Fruit fly (Drosophila melanogaster) whole organism, prepupa: ENCODE measurements around the gene PGRP-SA.

Experiments
- Blimp-1 ChIP-seq: fragments of 200-800 bp; sonication (Bioruptor generic); optimal IDR thresholded peaks from 3 replicates; lab custom pipeline; 2017; ENCODE audit warnings: missing biosample characterization, missing genetic modification characterization, mild to moderate bottlenecking, moderate library complexity, missing genetic modification reagents
- CG10631 ChIP-seq: fragments of 200-800 bp; sonication (Bioruptor generic); optimal IDR thresholded peaks from 2 replicates; lab custom pipeline; 2016; ENCODE audit warnings: missing biosample characterization, missing genetic modification characterization
- CG11294 ChIP-seq: fragments of 200-800 bp; sonication (Bioruptor generic); IDR thresholded peaks from 2 replicates; pipeline ENCODE4 v1.3.6; 2022; ENCODE audit warnings: missing biosample characterization, missing genetic modification characterization
- CG11762 ChIP-seq: fragments of 200-800 bp; sonication (Bioruptor generic); optimal IDR thresholded peaks from 3 replicates; lab custom pipeline; 2016; ENCODE audit warnings: missing biosample characterization, missing genetic modification characterization; ENCODE audit not compliant: insufficient read depth
- CG11902 ChIP-seq: fragments of 200-800 bp; sonication (Bioruptor generic); optimal IDR thresholded peaks from 3 replicates; lab custom pipeline; 2016; ENCODE audit warnings: missing biosample characterization, missing genetic modification characterization
- CG1621 ChIP-seq: fragments of 200-800 bp; sonication (Bioruptor generic); optimal IDR thresholded peaks from 3 replicates; lab custom pipeline; 2018; ENCODE audit warnings: missing biosample characterization, mild to moderate bottlenecking, missing genetic modification characterization
- CG16779 ChIP-seq: fragments of 200-800 bp; sonication (Bioruptor generic); optimal IDR thresholded peaks from 3 replicates; lab custom pipeline; 2017; ENCODE audit warnings: missing biosample characterization, mild to moderate bottlenecking, missing genetic modification characterization
- CG31627 ChIP-seq: fragments of 200-800 bp; sonication (Bioruptor generic); optimal IDR thresholded peaks from 3 replicates; lab custom pipeline; 2016; ENCODE audit warnings: missing biosample characterization, missing genetic modification characterization
- CG32006 ChIP-seq: fragments of 200-800 bp; sonication (Bioruptor generic); optimal IDR thresholded peaks from 3 replicates; lab custom pipeline; 2017; ENCODE audit warnings: missing biosample characterization, mild to moderate bottlenecking, missing genetic modification characterization
- CG34406 ChIP-seq: fragments of 200-800 bp; sonication (Bioruptor generic); optimal IDR thresholded peaks from 3 replicates; lab custom pipeline; 2016; ENCODE audit warnings: missing biosample characterization, missing genetic modification characterization
- CG3919 ChIP-seq: fragments of 200-800 bp; sonication (Bioruptor generic); optimal IDR thresholded peaks from 3 replicates; lab custom pipeline; 2016; ENCODE audit warnings: missing biosample characterization, missing genetic modification characterization
- CG6276 ChIP-seq: fragments of 200-800 bp; sonication (Bioruptor generic); optimal IDR thresholded peaks from 2 replicates; lab custom pipeline; 2017; ENCODE audit warnings: missing biosample characterization, mild to moderate bottlenecking, missing genetic modification characterization
- CG6808 ChIP-seq: fragments of 200-800 bp; sonication (Bioruptor generic); optimal IDR thresholded peaks from 3 replicates; lab custom pipeline; 2017; ENCODE audit warnings: missing biosample characterization, missing genetic modification characterization, mild to moderate bottlenecking, moderate library complexity, missing genetic modification reagents
- CG7368 ChIP-seq: fragments of 200-800 bp; sonication (Bioruptor generic); optimal IDR thresholded peaks from 3 replicates; lab custom pipeline; 2016; ENCODE audit warnings: missing biosample characterization, missing genetic modification characterization
- CG8119 ChIP-seq: fragments of 200-800 bp; sonication (Bioruptor generic); IDR thresholded peaks from 3 replicates; pipeline ENCODE4 v1.3.6; 2022; ENCODE audit warnings: missing biosample characterization, missing genetic modification characterization
- CG8319 ChIP-seq: fragments of 200-800 bp; sonication (Bioruptor generic); optimal IDR thresholded peaks from 3 replicates; lab custom pipeline; 2016; ENCODE audit warnings: missing biosample characterization, missing genetic modification characterization
- CG8632 ChIP-seq: fragments of 200-800 bp; sonication (Bioruptor generic); optimal IDR thresholded peaks from 3 replicates; lab custom pipeline; 2016; ENCODE audit warnings: missing biosample characterization, missing genetic modification characterization
- CG9139 ChIP-seq: fragments of 200-800 bp; sonication (Bioruptor generic); optimal IDR thresholded peaks from 3 replicates; lab custom pipeline; 2017; ENCODE audit warnings: missing biosample characterization, mild to moderate bottlenecking, missing genetic modification characterization
- Eip75B ChIP-seq: fragments of 200-800 bp; sonication (Bioruptor generic); optimal IDR thresholded peaks from 3 replicates; lab custom pipeline; 2016; ENCODE audit warnings: missing biosample characterization, missing genetic modification characterization
- Eip78C ChIP-seq: fragments of 200-800 bp; sonication (Bioruptor generic); peaks from one replicate; lab custom pipeline; 2016; ENCODE audit warnings: missing biosample characterization, missing genetic modification characterization
- Eip93F ChIP-seq: fragments of 200-800 bp; sonication (Bioruptor generic); optimal IDR thresholded peaks from 2 replicates; lab custom pipeline; 2016; ENCODE audit warnings: missing biosample characterization, mild to moderate bottlenecking, missing genetic modification characterization
- Ets21C ChIP-seq: fragments of 200-800 bp; sonication (Bioruptor generic); optimal IDR thresholded peaks from 3 replicates; lab custom pipeline; 2016; ENCODE audit warnings: missing biosample characterization, missing genetic modification characterization
- Ets96B ChIP-seq: fragments of 200-800 bp; optimal IDR thresholded peaks from 2 replicates; lab custom pipeline; 2019; ENCODE audit warnings: missing biosample characterization, mild to moderate bottlenecking, missing genetic modification characterization, moderate library complexity
- Gug ChIP-seq: fragments of 200-800 bp; sonication (Bioruptor generic); IDR thresholded peaks from 2 replicates; pipeline ENCODE4 v1.3.6; 2022; ENCODE audit warnings: missing biosample characterization, missing genetic modification characterization
- Hr38 ChIP-seq: sonication (Bioruptor generic); optimal IDR thresholded peaks from 2 replicates; lab custom pipeline; 2016; ENCODE audit warnings: missing biosample characterization, missing genetic modification characterization
- Hr39 ChIP-seq: fragments of 200-800 bp; sonication (Bioruptor generic); optimal IDR thresholded peaks from 2 replicates; lab custom pipeline; 2016; ENCODE audit warnings: missing biosample characterization, missing genetic modification characterization
- Smox ChIP-seq: fragments of 200-800 bp; sonication (Bioruptor generic); optimal IDR thresholded peaks from 3 replicates; lab custom pipeline; 2016; ENCODE audit warnings: missing biosample characterization, missing genetic modification characterization
- Sox102F ChIP-seq: fragments of 200-800 bp; sonication (Bioruptor generic); optimal IDR thresholded peaks from 2 replicates; lab custom pipeline; 2016; ENCODE audit warnings: missing biosample characterization, mild to moderate bottlenecking, missing genetic modification characterization
- Sox14 ChIP-seq: fragments of 200-800 bp; sonication (Bioruptor generic); optimal IDR thresholded peaks from 3 replicates; lab custom pipeline; 2016; ENCODE audit warnings: missing biosample characterization, missing genetic modification characterization
- Sox15 ChIP-seq: fragments of 200-800 bp; sonication (Bioruptor generic); optimal IDR thresholded peaks from 3 replicates; lab custom pipeline; 2016; ENCODE audit warnings: missing biosample characterization, missing genetic modification characterization
- cyc ChIP-seq: fragments of 200-800 bp; sonication (Bioruptor generic); optimal IDR thresholded peaks from 3 replicates; lab custom pipeline; 2016; ENCODE audit warnings: missing biosample characterization, missing genetic modification characterization
- dac ChIP-seq: fragments of 200-800 bp; sonication (Bioruptor generic); optimal IDR thresholded peaks from 2 replicates; lab custom pipeline; 2017; ENCODE audit warnings: missing biosample characterization, mild to moderate bottlenecking, missing genetic modification characterization
- dsx ChIP-seq: fragments of 200-800 bp; optimal IDR thresholded peaks from 3 replicates; lab custom pipeline; 2019; ENCODE audit warnings: missing biosample characterization, mild to moderate bottlenecking, missing genetic modification characterization, moderate library complexity; ENCODE audit not compliant: poor library complexity, severe bottlenecking
- eg ChIP-seq: fragments of 200-800 bp; sonication (Bioruptor generic); IDR thresholded peaks from 3 replicates; pipeline ENCODE4 v1.3.6; 2022; ENCODE audit warnings: missing biosample characterization, missing genetic modification characterization
- esn ChIP-seq: fragments of 200-800 bp; sonication (Bioruptor generic); optimal IDR thresholded peaks from 2 replicates; lab custom pipeline; 2016; ENCODE audit warnings: missing biosample characterization, mild to moderate bottlenecking, missing genetic modification characterization, moderate library complexity
- fd85E ChIP-seq: fragments of 200-800 bp; sonication (Bioruptor generic); optimal IDR thresholded peaks from 3 replicates; lab custom pipeline; 2016; ENCODE audit warnings: missing biosample characterization, missing genetic modification characterization
- fkh ChIP-seq: fragments of 200-800 bp; sonication (Bioruptor generic); optimal IDR thresholded peaks from 3 replicates; lab custom pipeline; 2017; ENCODE audit warnings: missing biosample characterization, mild to moderate bottlenecking, missing genetic modification characterization, moderate library complexity
- lz ChIP-seq: fragments of 200-800 bp; sonication (Bioruptor generic); optimal IDR thresholded peaks from 3 replicates; lab custom pipeline; 2016; ENCODE audit warnings: missing biosample characterization, missing genetic modification characterization
- net ChIP-seq: fragments of 200-800 bp; sonication (Bioruptor generic); optimal IDR thresholded peaks from 3 replicates; lab custom pipeline; 2016; ENCODE audit warnings: missing biosample characterization, missing genetic modification characterization
- salr ChIP-seq, 2 experiments: fragments of 200-800 bp; sonication (Bioruptor generic); optimal IDR thresholded peaks; 3 replicates each; lab custom pipeline; 2016 to 2018; ENCODE audit warnings: missing biosample characterization in 2 of 2, missing genetic modification characterization in 2 of 2, mild to moderate bottlenecking in 1 of 2
- spab ChIP-seq: fragments of 200-800 bp; sonication (Bioruptor generic); optimal IDR thresholded peaks from 2 replicates; lab custom pipeline; 2017; ENCODE audit warnings: missing biosample characterization, mild to moderate bottlenecking, missing genetic modification characterization, missing genetic modification reagents
- ss ChIP-seq, 2 experiments: fragments of 200-800 bp; sonication (Bioruptor generic); optimal IDR thresholded peaks; 2 replicates in 1 of 2; 3 replicates in 1 of 2; lab custom pipeline; 2017 to 2018; ENCODE audit warnings: mild to moderate bottlenecking in 2 of 2, missing biosample characterization in 2 of 2, missing genetic modification characterization in 2 of 2, moderate library complexity in 1 of 2
- svp ChIP-seq: fragments of 200-800 bp; sonication (Bioruptor generic); peaks from one replicate; lab custom pipeline; 2016; ENCODE audit warnings: missing biosample characterization, missing genetic modification characterization
- topi ChIP-seq: fragments of 200-800 bp; sonication (Bioruptor generic); optimal IDR thresholded peaks from 3 replicates; lab custom pipeline; 2016; ENCODE audit warnings: missing biosample characterization, missing genetic modification characterization

PGRP-SA gene

dm6 chrX:11559728-11560724 lies 1.4 kb upstream of the PGRP-SA start (continued):
- TF ChIP-seq dsx (GFP tag; lab: Kevin White, UChicago), result peak; percentile 77
- peak; percentile 86 for TF ChIP-seq CG8632 (GFP tag; lab: Kevin White, UChicago)
- peak; percentile 87 for TF ChIP-seq CG8119 (GFP tag; lab: Robert Waterston, UW)
- peak; percentile 60 for TF ChIP-seq dac
- TF ChIP-seq CG7368, result peak; percentile 74
- TF ChIP-seq Sox15 (GFP tag; lab: Kevin White, UChicago), result peak; percentile 73
- peak; percentile 76 for TF ChIP-seq spab (GFP tag; lab: Kevin White, UChicago)
- TF ChIP-seq CG1621 (tag; lab: Kevin White, UChicago), result peak; percentile 63
- no peak for TF ChIP-seq fkh (GFP tag; lab: Kevin White, UChicago)
- TF ChIP-seq esn, result peak; percentile 81
- peak; percentile 64 for TF ChIP-seq lz
- TF ChIP-seq Sox14, result peak; percentile 60
- peak; percentile 66 for TF ChIP-seq Sox102F (GFP tag; lab: Kevin White, UChicago)
- peak; percentile 92 for TF ChIP-seq Eip78C (GFP tag; lab: Kevin White, UChicago)
- TF ChIP-seq Ets96B (tag; lab: Kevin White, UChicago), result peak; percentile 82
- TF ChIP-seq, all 60 proteins: peak for 58

dm6 chrX:11569956-11570695 lies 8.7 kb downstream of the PGRP-SA start, which contains the start of the genes Polr2A and CG11699:
Gene Polr2A, minus strand, starts transcription at chrX:11570326.
Gene CG11699, plus strand, starts transcription at chrX:11570621.
- TF ChIP-seq CG3919 (no peak), cyc (peak; percentile 8), Eip93F (GFP tag; lab: Kevin White, UChicago) (no peak), dac (no peak), CG31627 (GFP tag; lab: Kevin White, UChicago) (peak; percentile 10), CG6276 (GFP tag; lab: Kevin White, UChicago) (no peak), CG6808 (peak; percentile 64), CG9139 (GFP tag; lab: Kevin White, UChicago) (peak; percentile 2), CG11902 (peak; percentile 18), CG32006 (peak; percentile 31), ss (GFP tag; optimal IDR thresholded peaks at IDR 0.05; lab: Kevin White, UChicago) (peak; percentile 64 to 70), CG8119 (GFP tag; lab: Robert Waterston, UW) (peak; percentile 66; the same call in 1 of the 3 replicates), CG16779 (tag; lab: Kevin White, UChicago) (no peak), CG1621 (tag; lab: Kevin White, UChicago) (no peak), Hr38 (GFP tag; lab: Kevin White, UChicago) (no peak), CG10631 (peak; percentile 51), Ets21C (no peak), net (GFP tag; lab: Kevin White, UChicago) (no peak), dsx (GFP tag; lab: Kevin White, UChicago) (no peak), fd85E (GFP tag; lab: Kevin White, UChicago) (no peak), Sox15 (GFP tag; lab: Kevin White, UChicago) (peak; percentile 12), CG34406 (no peak), spab (GFP tag; lab: Kevin White, UChicago) (no peak), esn (peak; percentile 19), eg (GFP tag; lab: Robert Waterston, UW) (peak; percentile 38; the same call in 1 of the 3 replicates), CG8319 (GFP tag; lab: Kevin White, UChicago) (no peak), Gug (peak; percentile 18; the same call in 1 of the 2 replicates), svp (GFP tag; lab: Kevin White, UChicago) (no peak), CG11762 (GFP tag; lab: Kevin White, UChicago) (no peak), Ets96B (tag; lab: Kevin White, UChicago) (peak; percentile 31), topi (GFP tag; lab: Kevin White, UChicago) (no peak), CG11294 (GFP tag; lab: Robert Waterston, UW) (no peak), salr (GFP tag; optimal IDR thresholded peaks at IDR 0.05; lab: Kevin White, UChicago) (no peak), Eip78C (GFP tag; lab: Kevin White, UChicago) (no peak), CG7368 (no peak), Smox (GFP tag; lab: Kevin White, UChicago) (no peak), CG8632 (GFP tag; lab: Kevin White, UChicago) (no peak), fkh (GFP tag; lab: Kevin White, UChicago) (no peak), Eip75B (no peak), Hr39 (GFP tag; lab: Kevin White, UChicago) (no peak), Blimp-1 (no peak)
